Worm (Caenorhabditis elegans): ENCODE results near the gene clec-39.

clec-39 gene

DNA sequence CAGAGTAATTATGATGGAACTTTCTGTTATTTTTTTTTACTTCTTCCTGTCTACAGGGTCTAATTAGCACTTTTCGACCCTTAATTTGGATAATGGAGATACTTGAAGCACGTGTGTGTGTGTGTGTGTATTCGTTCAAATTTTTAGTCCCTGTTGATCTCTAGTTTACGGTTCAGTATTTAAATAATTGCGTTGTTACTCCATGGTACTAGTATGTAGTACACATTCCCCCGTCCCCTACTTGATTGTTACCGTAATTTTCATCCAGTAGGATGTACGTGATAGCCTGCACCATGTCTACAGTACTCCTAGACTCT is 40.2 kb downstream of the clec-39 start:
- no peak for TF ChIP-seq peb-1 (tag; optimal IDR thresholded peaks at IDR 0.05)
- no peak for TF ChIP-seq R02D3.7 (tag; optimal IDR thresholded peaks at IDR 0.05)
- no peak for TF ChIP-seq blmp-1 (tag; optimal IDR thresholded peaks at IDR 0.05; ENCODE audit: insufficient read depth)
- TF ChIP-seq elt-1 (tag; optimal IDR thresholded peaks at IDR 0.05): no peak
- TF ChIP-seq nhr-12 (tag; optimal IDR thresholded peaks at IDR 0.05): no peak
- TF ChIP-seq crh-2 (tag; optimal IDR thresholded peaks at IDR 0.05): no peak
- no peak for TF ChIP-seq ZK546.5 (tag; optimal IDR thresholded peaks at IDR 0.05)
- TF ChIP-seq egl-27 (tag; optimal IDR thresholded peaks at IDR 0.05): no peak
- no peak for TF ChIP-seq C34F6.9 (tag; optimal IDR thresholded peaks at IDR 0.05)

DNA sequence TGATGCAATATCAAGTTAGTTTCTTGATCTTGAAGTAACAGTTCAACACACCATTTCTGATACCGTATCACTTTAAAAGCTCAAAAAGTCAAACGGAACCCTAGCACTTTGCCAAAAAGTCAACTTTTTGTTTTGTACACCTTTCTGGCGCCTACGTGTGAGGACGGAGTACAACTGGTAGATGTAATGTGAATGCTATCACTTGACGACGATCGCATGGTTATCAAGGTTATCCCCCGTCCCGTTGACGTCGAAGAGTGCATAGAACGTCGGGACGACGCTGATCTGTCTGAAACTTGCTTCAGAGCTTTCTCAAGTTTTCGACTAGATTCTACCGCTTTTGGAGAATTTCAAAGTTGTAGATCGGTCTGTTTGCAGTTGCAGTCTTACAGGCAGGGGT is 40.9 kb downstream of the clec-39 start:
- TF ChIP-seq blmp-1 (tag; optimal IDR thresholded peaks at IDR 0.05; ENCODE audit: insufficient read depth): peak; percentile 11
- peak; percentile 19 for TF ChIP-seq sma-9 (GFP tag; optimal IDR thresholded peaks at IDR 0.05)
- TF ChIP-seq sma-9 (tag; optimal IDR thresholded peaks at IDR 0.05): no peak
- TF ChIP-seq ama-1 (optimal IDR thresholded peaks at IDR 0.05): no peak
- TF ChIP-seq aly-2 (tag; optimal IDR thresholded peaks at IDR 0.05): no peak
- TF ChIP-seq nhr-25 (tag; optimal IDR thresholded peaks at IDR 0.05): no peak

DNA sequence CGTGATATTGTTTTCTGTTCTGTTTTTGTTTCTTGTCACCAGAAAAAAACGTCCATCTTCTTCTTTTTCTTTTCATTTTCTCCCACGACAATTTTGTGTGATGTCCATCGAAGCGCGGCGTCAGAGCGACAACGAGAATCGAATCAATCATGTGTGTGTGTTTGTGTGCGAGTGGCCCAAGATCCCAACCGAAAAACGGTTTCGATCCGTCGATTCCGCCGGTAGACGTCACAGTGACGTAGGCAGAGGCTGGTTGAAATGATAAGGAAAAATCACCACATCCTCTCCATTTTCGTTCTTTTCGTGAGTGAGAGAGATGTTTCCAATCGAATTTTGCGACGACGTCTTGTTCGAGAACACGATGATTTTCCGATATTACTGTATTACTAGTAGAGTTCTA is 41.5 kb downstream of the clec-39 start:
- no peak for TF ChIP-seq Y55F3AM.14 (GFP tag; optimal IDR thresholded peaks at IDR 0.05)
- TF ChIP-seq elt-1 (tag; optimal IDR thresholded peaks at IDR 0.05): no peak
- peak; percentile 41 for TF ChIP-seq nhr-21 (tag; optimal IDR thresholded peaks at IDR 0.05)
- no peak for TF ChIP-seq ZK546.5 (tag; optimal IDR thresholded peaks at IDR 0.05)
- TF ChIP-seq crh-2 (tag; optimal IDR thresholded peaks at IDR 0.05): no peak
- TF ChIP-seq sma-9 (GFP tag; optimal IDR thresholded peaks at IDR 0.05): peak; percentile 41
- no peak for TF ChIP-seq sma-9 (tag; optimal IDR thresholded peaks at IDR 0.05)
- TF ChIP-seq sma-3 (GFP tag; optimal IDR thresholded peaks at IDR 0.05): peak; percentile 27
- TF ChIP-seq sem-4 (tag; optimal IDR thresholded peaks at IDR 0.05): no peak
- no peak for TF ChIP-seq nhr-77 (tag; optimal IDR thresholded peaks at IDR 0.05)

DNA sequence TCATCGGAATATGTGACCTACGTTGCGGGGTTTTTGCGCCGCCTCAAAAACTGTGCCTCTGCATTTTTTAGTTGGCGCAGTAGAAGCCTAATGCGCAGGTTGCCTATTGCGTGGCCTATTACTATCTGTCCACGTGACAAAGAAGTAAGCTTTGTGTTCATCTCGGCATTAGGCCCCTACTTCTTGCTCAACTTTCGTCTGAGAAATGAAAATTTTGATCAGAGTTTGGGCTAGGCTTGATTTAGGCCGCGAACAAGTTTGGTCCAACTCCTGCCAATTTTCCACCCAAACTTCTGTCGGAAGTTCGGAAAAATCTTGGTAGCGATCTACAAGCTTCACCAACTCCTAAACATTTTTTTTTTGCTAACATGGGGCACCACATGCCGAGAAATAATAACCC is 42.9 kb downstream of the clec-39 start:
- TF ChIP-seq sma-3 (GFP tag; optimal IDR thresholded peaks at IDR 0.05) (no peak), sma-9 (GFP tag; optimal IDR thresholded peaks at IDR 0.05) (no peak), sma-9 (tag; optimal IDR thresholded peaks at IDR 0.05) (no peak), elt-1 (tag; optimal IDR thresholded peaks at IDR 0.05) (no peak), mab-5 (tag; optimal IDR thresholded peaks at IDR 0.05) (no peak), gmeb-1 (tag; optimal IDR thresholded peaks at IDR 0.05) (no peak), aly-2 (tag; optimal IDR thresholded peaks at IDR 0.05) (no peak), blmp-1 (tag; optimal IDR thresholded peaks at IDR 0.05; ENCODE audit: insufficient read depth) (no peak), nhr-129 (tag; optimal IDR thresholded peaks at IDR 0.05) (no peak), mbf-1 (tag; optimal IDR thresholded peaks at IDR 0.05) (no peak), nhr-23 (tag; optimal IDR thresholded peaks at IDR 0.05) (no peak), ZK546.5 (tag; optimal IDR thresholded peaks at IDR 0.05) (no peak), nhr-11 (tag; optimal IDR thresholded peaks at IDR 0.05) (no peak), ztf-11 (tag; optimal IDR thresholded peaks at IDR 0.05) (no peak), unc-55 (GFP tag; optimal IDR thresholded peaks at IDR 0.05) (no peak), snpc-4 (tag; optimal IDR thresholded peaks at IDR 0.05) (no peak), nhr-77 (tag; optimal IDR thresholded peaks at IDR 0.05) (no peak), mdl-1 (tag; optimal IDR thresholded peaks at IDR 0.05) (no peak), R02D3.7 (tag; optimal IDR thresholded peaks at IDR 0.05) (no peak), Y55F3AM.14 (GFP tag; optimal IDR thresholded peaks at IDR 0.05) (no peak)

DNA sequence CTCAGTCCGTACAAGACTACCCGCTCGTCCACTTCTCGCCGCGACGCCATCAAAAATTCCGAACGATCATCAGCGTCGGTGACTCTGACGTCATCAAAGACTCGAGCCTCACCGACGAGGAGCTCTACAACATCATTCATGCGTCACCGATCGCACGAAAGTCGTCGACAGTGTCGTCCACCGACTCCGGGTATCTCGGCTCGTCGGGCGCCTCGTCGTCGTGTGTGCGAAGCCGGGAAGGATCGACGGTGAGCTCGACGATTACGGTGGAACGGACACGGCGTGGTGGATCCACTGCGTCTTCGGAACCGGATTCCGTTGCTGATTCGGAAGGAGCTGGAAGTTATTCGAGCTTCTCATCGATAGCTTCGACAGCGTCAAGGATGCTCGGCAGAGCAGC is 45.7 kb downstream of the clec-39 start:
- no peak for TF ChIP-seq alr-1 (tag; optimal IDR thresholded peaks at IDR 0.05)
- no peak for TF ChIP-seq dmd-4 (tag; optimal IDR thresholded peaks at IDR 0.05)
- TF ChIP-seq elt-3 (tag; optimal IDR thresholded peaks at IDR 0.05): no peak
- no peak for TF ChIP-seq nhr-25 (tag; optimal IDR thresholded peaks at IDR 0.05)
- TF ChIP-seq ZK546.5 (tag; optimal IDR thresholded peaks at IDR 0.05): no peak
- no peak for TF ChIP-seq fos-1 (tag; optimal IDR thresholded peaks at IDR 0.05)
- no peak for TF ChIP-seq R02D3.7 (tag; optimal IDR thresholded peaks at IDR 0.05)
- no peak for TF ChIP-seq ceh-16 (tag; optimal IDR thresholded peaks at IDR 0.05)
- no peak for TF ChIP-seq lin-11 (tag; optimal IDR thresholded peaks at IDR 0.05)
- no peak for TF ChIP-seq unc-62 (GFP tag; optimal IDR thresholded peaks at IDR 0.05)
